Worm (Caenorhabditis elegans) whole organism, L2 larva: ENCODE data around the gene C49C3.21.

Experiments used
- C34F6.9 ChIP-seq: fragments of 150-350 bp; optimal IDR thresholded peaks from 2 replicates; lab custom pipeline; 2014; ENCODE audit warnings: missing biosample characterization, missing genetic modification characterization
- R02D3.7 ChIP-seq: fragments of 150-350 bp; optimal IDR thresholded peaks from 2 replicates; lab custom pipeline; 2014; ENCODE audit warnings: missing biosample characterization, missing genetic modification characterization
- Y55F3AM.14 ChIP-seq: fragments of 200-800 bp; sonication (Bioruptor generic); optimal IDR thresholded peaks from 2 replicates; lab custom pipeline; 2018; ENCODE audit warnings: mild to moderate bottlenecking, missing genetic modification characterization, missing compliant biosample characterization
- ZK546.5 ChIP-seq: sonication (generic microtip); optimal IDR thresholded peaks from 2 replicates; lab custom pipeline; 2017; ENCODE audit warnings: missing biosample characterization, missing genetic modification characterization
- aly-2 ChIP-seq: fragments of 150-350 bp; optimal IDR thresholded peaks from 2 replicates; lab custom pipeline; 2014; ENCODE audit warnings: missing biosample characterization, missing genetic modification characterization
- blmp-1 ChIP-seq: sonication (generic microtip); optimal IDR thresholded peaks from 2 replicates; lab custom pipeline; 2017; ENCODE audit warnings: missing genetic modification characterization, mild to moderate bottlenecking, missing compliant biosample characterization, antibody characterized with exemption, moderate library complexity; ENCODE audit not compliant: insufficient read depth
- dmd-4 ChIP-seq: sonication (generic microtip); optimal IDR thresholded peaks from 2 replicates; lab custom pipeline; 2017; ENCODE audit warnings: missing biosample characterization, missing genetic modification characterization
- fos-1 ChIP-seq: fragments of 150-350 bp; optimal IDR thresholded peaks from 2 replicates; lab custom pipeline; 2014; ENCODE audit warnings: missing biosample characterization, missing genetic modification characterization
- lin-13 ChIP-seq: fragments of 150-350 bp; optimal IDR thresholded peaks from 2 replicates; lab custom pipeline; 2014; ENCODE audit warnings: missing biosample characterization, missing genetic modification reagents, missing genetic modification characterization
- lin-39 ChIP-seq: fragments of 150-350 bp; optimal IDR thresholded peaks from 2 replicates; lab custom pipeline; 2014; ENCODE audit warnings: missing biosample characterization, missing genetic modification reagents, missing genetic modification characterization
- lsy-2 ChIP-seq, 2 experiments: fragments of 150-350 bp in 1 of 2; sonication (generic microtip) in 1 of 2; optimal IDR thresholded peaks; 2 replicates each; lab custom pipeline; 2014 to 2017; ENCODE audit warnings: missing biosample characterization in 2 of 2, missing genetic modification characterization in 2 of 2
- mab-5 ChIP-seq: fragments of 150-350 bp; optimal IDR thresholded peaks from 2 replicates; lab custom pipeline; 2014; ENCODE audit warnings: missing biosample characterization, missing genetic modification characterization
- mbf-1 ChIP-seq: sonication (generic microtip); optimal IDR thresholded peaks from 2 replicates; lab custom pipeline; 2017; ENCODE audit warnings: missing biosample characterization, missing genetic modification characterization
- mdl-1 ChIP-seq, 2 experiments: fragments of 150-350 bp in 1 of 2; sonication (generic microtip) in 1 of 2; optimal IDR thresholded peaks; 2 replicates each; lab custom pipeline; 2017; ENCODE audit warnings: missing biosample characterization in 2 of 2, missing genetic modification characterization in 2 of 2
- nhr-10 ChIP-seq: sonication (generic microtip); optimal IDR thresholded peaks from 2 replicates; lab custom pipeline; 2017; ENCODE audit warnings: missing biosample characterization, missing genetic modification characterization
- nhr-11 ChIP-seq: fragments of 150-350 bp; optimal IDR thresholded peaks from 2 replicates; lab custom pipeline; 2014; ENCODE audit warnings: missing biosample characterization, missing genetic modification characterization
- nhr-129 ChIP-seq: fragments of 150-350 bp; optimal IDR thresholded peaks from 2 replicates; lab custom pipeline; 2014; ENCODE audit warnings: missing biosample characterization, missing genetic modification characterization
- nhr-21 ChIP-seq: fragments of 150-350 bp; optimal IDR thresholded peaks from 2 replicates; lab custom pipeline; 2014; ENCODE audit warnings: missing biosample characterization, missing genetic modification characterization
- nhr-23 ChIP-seq: fragments of 150-350 bp; optimal IDR thresholded peaks from 2 replicates; lab custom pipeline; 2014; ENCODE audit warnings: missing biosample characterization, missing genetic modification reagents, missing genetic modification characterization
- nhr-25 ChIP-seq: fragments of 150-350 bp; sonication (generic microtip); optimal IDR thresholded peaks from 3 replicates; lab custom pipeline; 2014; ENCODE audit warnings: missing biosample characterization, missing genetic modification characterization
- nhr-6 ChIP-seq: fragments of 150-350 bp; optimal IDR thresholded peaks from 2 replicates; lab custom pipeline; 2014; ENCODE audit warnings: missing biosample characterization, missing genetic modification characterization
- nhr-77 ChIP-seq: fragments of 150-350 bp; optimal IDR thresholded peaks from 2 replicates; lab custom pipeline; 2014; ENCODE audit warnings: missing biosample characterization, missing genetic modification characterization
- sem-4 ChIP-seq: fragments of 150-350 bp; optimal IDR thresholded peaks from 2 replicates; lab custom pipeline; 2014; ENCODE audit warnings: missing biosample characterization, missing genetic modification reagents, missing genetic modification characterization
- sma-9 ChIP-seq, 2 experiments: fragments of 150-350 bp in 1 of 2; sonication (generic microtip) in 1 of 2; optimal IDR thresholded peaks; 2 replicates each; lab custom pipeline; 2014 to 2016; ENCODE audit warnings: missing genetic modification characterization in 2 of 2, mild to moderate bottlenecking in 1 of 2, missing biosample characterization in 1 of 2, missing compliant biosample characterization in 1 of 2, missing genetic modification reagents in 1 of 2, moderate library complexity in 1 of 2
- snpc-4 ChIP-seq: fragments of 150-350 bp; optimal IDR thresholded peaks from 2 replicates; lab custom pipeline; 2014; ENCODE audit warnings: missing biosample characterization, missing genetic modification characterization
- unc-39 ChIP-seq: fragments of 150-350 bp; optimal IDR thresholded peaks from 2 replicates; lab custom pipeline; 2014; ENCODE audit warnings: missing biosample characterization, missing genetic modification characterization
- unc-55 ChIP-seq: fragments of 150-350 bp; sonication (generic microtip); optimal IDR thresholded peaks from 3 replicates; lab custom pipeline; 2014; ENCODE audit warnings: missing biosample characterization, missing genetic modification reagents, missing genetic modification characterization
- unc-62 ChIP-seq: fragments of 150-350 bp; optimal IDR thresholded peaks from 2 replicates; lab custom pipeline; 2014; ENCODE audit warnings: missing biosample characterization, missing genetic modification reagents, missing genetic modification characterization
- zag-1 ChIP-seq: fragments of 150-350 bp; optimal IDR thresholded peaks from 2 replicates; lab custom pipeline; 2014; ENCODE audit warnings: missing biosample characterization, missing genetic modification characterization
- ztf-4 ChIP-seq: fragments of 150-350 bp; optimal IDR thresholded peaks from 2 replicates; lab custom pipeline; 2014; ENCODE audit warnings: missing biosample characterization, missing genetic modification characterization

C49C3.21 gene

DNA sequence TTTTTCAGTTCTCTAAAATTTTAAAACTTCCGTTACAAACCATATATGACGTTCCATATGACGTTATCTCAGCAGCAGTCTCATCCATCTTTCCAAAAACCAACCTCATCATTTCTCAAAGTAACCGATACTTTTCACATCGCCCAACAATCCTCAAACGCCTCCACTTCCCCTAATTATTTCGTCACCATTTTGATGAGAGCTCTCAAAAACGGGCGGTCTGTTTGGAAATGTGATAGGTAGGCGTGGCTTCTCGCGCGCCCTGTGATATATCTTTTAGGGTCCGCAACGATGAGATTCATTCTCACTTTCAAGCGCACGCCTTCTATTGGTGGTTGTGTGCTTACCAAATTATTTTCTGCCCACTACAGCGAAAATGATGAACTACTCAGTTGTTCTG is 25.5 kb downstream of the C49C3.21 start, which contains the start of gene trh-1:
Gene trh-1, plus strand, starts transcription at position 301 of the 400 bp plus-strand sequence.
- TF ChIP-seq R02D3.7 (tag; lab: Kevin White, UChicago), result no peak
- TF ChIP-seq, all 48 proteins: peak for 0

DNA sequence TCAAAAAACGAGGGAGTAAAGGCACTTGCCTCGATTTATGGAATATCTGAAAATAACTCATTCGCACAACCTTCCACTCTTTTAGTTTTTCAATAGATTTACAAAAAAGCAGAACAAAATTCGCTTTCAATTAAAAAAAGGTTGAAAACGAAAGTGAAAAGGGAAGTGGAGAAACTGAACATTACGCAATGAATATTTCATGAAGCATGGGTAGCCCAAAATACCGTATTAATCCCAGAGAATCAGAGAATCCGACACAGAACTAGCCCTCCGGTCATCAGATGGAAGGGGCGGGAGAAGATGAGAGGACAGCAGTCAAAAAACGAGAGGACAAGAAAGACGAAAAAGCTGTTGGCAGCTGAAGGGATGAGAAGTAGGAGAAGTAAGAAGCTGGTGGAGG is 28.7 kb downstream of the C49C3.21 start, which contains the start of gene C30H6.5:
Gene C30H6.5, plus strand, starts transcription at position 301 of the 400 bp plus-strand sequence.
- TF ChIP-seq snpc-4 (tag; lab: Kevin White, UChicago), result no peak
- TF ChIP-seq mbf-1, result no peak
- no peak for TF ChIP-seq lsy-2 (tag; optimal IDR thresholded peaks at IDR 0.05; lab: Kevin White, UChicago)
- TF ChIP-seq nhr-25 (tag; lab: Kevin White, UChicago), result no peak
- TF ChIP-seq mab-5 (tag; lab: Kevin White, UChicago), result no peak
- TF ChIP-seq lin-39 (tag; lab: Kevin White, UChicago), result no peak
- TF ChIP-seq nhr-23, result no peak
- no peak for TF ChIP-seq nhr-21 (tag; lab: Kevin White, UChicago)
- TF ChIP-seq sem-4 (tag; lab: Kevin White, UChicago), result no peak
- TF ChIP-seq blmp-1, result no peak
- no peak for TF ChIP-seq dmd-4
- no peak for TF ChIP-seq unc-39 (tag; lab: Kevin White, UChicago)
- TF ChIP-seq ztf-4 (tag; lab: Kevin White, UChicago), result no peak
- TF ChIP-seq C34F6.9 (tag; lab: Kevin White, UChicago), result no peak
- no peak for TF ChIP-seq unc-62 (GFP tag; lab: Kevin White, UChicago)
- no peak for TF ChIP-seq nhr-10 (tag; lab: Kevin White, UChicago)
- TF ChIP-seq fos-1 (tag; lab: Kevin White, UChicago), result no peak

DNA sequence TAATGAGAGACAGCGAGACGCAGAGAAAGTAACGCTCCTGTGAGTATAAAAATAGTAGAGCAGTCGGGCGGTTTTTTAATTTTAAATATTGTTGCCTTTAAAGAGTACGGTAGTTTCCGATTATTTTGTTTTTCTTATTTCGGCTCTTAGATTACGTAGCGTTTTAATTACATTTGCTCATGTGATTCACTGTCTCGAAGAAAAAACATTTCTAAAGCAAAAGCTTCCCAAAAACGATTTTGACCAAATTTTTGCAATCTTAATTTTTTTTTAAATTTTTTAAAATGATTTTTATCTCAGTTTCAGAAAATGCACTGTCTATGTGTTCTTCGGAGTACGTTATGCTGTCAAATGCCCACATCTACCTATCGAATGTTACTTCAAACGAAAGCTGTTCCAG is 33.4 kb downstream of the C49C3.21 start, which contains the start of gene haf-1:
Gene haf-1, plus strand, starts transcription at position 301 of the 400 bp plus-strand sequence.
- TF ChIP-seq mdl-1 (tag; optimal IDR thresholded peaks at IDR 0.05; lab: Kevin White, UChicago), result no peak
- no peak for TF ChIP-seq ZK546.5 (tag; lab: Kevin White, UChicago)
- no peak for TF ChIP-seq blmp-1
- no peak for TF ChIP-seq sma-9 (GFP tag; optimal IDR thresholded peaks at IDR 0.05; lab: Kevin White, UChicago)
- no peak for TF ChIP-seq sma-9 (tag; optimal IDR thresholded peaks at IDR 0.05; lab: Kevin White, UChicago)
- TF ChIP-seq C34F6.9 (tag; lab: Kevin White, UChicago), result no peak
- no peak for TF ChIP-seq nhr-21 (tag; lab: Kevin White, UChicago)
- no peak for TF ChIP-seq zag-1

DNA sequence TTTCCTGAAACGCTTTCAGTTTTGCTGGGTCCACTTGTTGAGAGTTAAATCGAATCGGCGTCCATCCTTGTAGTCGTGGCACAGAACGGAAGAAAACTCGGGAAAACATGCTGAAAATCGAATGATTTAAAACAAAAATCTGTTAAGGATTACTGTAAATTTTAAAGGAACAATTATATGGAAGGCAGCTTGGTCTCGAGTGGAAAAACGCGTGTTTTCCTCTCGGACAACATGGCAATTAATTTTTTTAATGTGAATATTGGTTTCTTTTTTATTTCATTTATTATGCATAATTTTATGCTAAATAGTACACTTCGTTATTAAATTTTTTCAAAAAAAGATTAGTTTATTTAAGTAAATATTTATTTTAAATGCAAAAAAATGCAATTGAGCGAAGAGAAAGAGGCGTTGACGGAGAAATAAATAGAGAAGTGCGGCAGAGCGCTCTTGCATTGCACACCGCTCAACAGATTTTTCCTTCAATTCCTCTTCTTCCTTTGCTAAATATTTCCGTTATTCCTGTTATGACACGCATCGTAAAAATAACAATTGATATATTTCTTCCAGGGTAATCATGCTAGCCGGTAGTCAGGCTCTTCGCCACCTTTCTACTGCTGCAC is 37.4 kb downstream of the C49C3.21 start, which contains the start of the genes C30H6.9 and dlat-2:
Gene C30H6.9, minus strand, starts transcription at position 110 of the 620 bp plus-strand sequence.
Gene dlat-2, plus strand, starts transcription at position 566 of the 620 bp plus-strand sequence.
- TF ChIP-seq nhr-129, result peak; percentile 20
- TF ChIP-seq C34F6.9 (tag; lab: Kevin White, UChicago), result peak; percentile 60
- peak in 1 of 2 experiments; percentile 40 for TF ChIP-seq lsy-2 (tag; optimal IDR thresholded peaks at IDR 0.05; lab: Kevin White, UChicago)
- TF ChIP-seq unc-55 (GFP tag; lab: Kevin White, UChicago), result peak; percentile 60
- no peak for TF ChIP-seq dmd-4
- TF ChIP-seq fos-1 (tag; lab: Kevin White, UChicago), result peak; percentile 11
- TF ChIP-seq lin-13 (GFP tag; lab: Kevin White, UChicago), result peak; percentile 11
- no peak for TF ChIP-seq Y55F3AM.14
- TF ChIP-seq R02D3.7 (tag; lab: Kevin White, UChicago), result no peak

DNA sequence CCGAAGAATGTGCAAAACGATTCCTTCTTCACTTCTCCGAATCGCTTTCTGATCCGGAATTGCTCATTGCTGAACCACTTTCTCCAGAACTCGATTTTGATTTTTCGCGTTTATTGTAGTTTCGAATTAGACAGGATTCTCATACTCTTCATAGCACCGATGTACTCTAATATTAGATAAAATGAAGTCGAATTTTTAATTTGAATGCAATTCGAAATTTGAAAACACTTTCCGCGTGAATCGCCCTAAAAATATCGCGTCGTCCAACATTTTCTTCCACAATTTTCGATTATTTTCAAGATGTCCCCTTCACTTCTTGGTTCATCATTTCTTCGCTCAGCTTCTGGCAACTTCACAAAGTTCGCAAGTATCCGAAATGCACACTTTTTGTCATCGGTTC is 39.3 kb downstream of the C49C3.21 start, which contains the start of gene C30H6.8:
Gene C30H6.8, plus strand, starts transcription at position 301 of the 400 bp plus-strand sequence.
- TF ChIP-seq sem-4 (tag; lab: Kevin White, UChicago) (no peak), sma-9 (GFP tag; optimal IDR thresholded peaks at IDR 0.05; lab: Kevin White, UChicago) (no peak), sma-9 (tag; optimal IDR thresholded peaks at IDR 0.05; lab: Kevin White, UChicago) (no peak), nhr-6 (tag; lab: Kevin White, UChicago) (no peak), nhr-11 (tag; lab: Kevin White, UChicago) (no peak), ztf-4 (tag; lab: Kevin White, UChicago) (no peak), lin-39 (tag; lab: Kevin White, UChicago) (no peak), nhr-21 (tag; lab: Kevin White, UChicago) (no peak), lsy-2 (tag; optimal IDR thresholded peaks at IDR 0.05; lab: Kevin White, UChicago) (no peak), unc-55 (GFP tag; lab: Kevin White, UChicago) (no peak), fos-1 (tag; lab: Kevin White, UChicago) (no peak), nhr-23 (no peak), aly-2 (tag; lab: Kevin White, UChicago) (no peak), Y55F3AM.14 (no peak), nhr-77 (no peak), mdl-1 (tag; optimal IDR thresholded peaks at IDR 0.05; lab: Kevin White, UChicago) (no peak), zag-1 (no peak)
- TF ChIP-seq, all 48 proteins: peak for 0
